Worm (Caenorhabditis elegans) whole organism, L4/young adult: ENCODE measurements around the gene clec-210.

ENCODE experiments used
- W03F9.2 ChIP-seq: fragments of 150-350 bp; optimal IDR thresholded peaks from 2 replicates; lab custom pipeline; 2014; ENCODE audit warnings: missing biosample characterization, missing genetic modification characterization
- dao-5 ChIP-seq: sonication (generic microtip); optimal IDR thresholded peaks from 2 replicates; lab custom pipeline; 2016; ENCODE audit warnings: missing genotype, missing genetic modification characterization, moderate library complexity, missing compliant biosample characterization
- him-1 ChIP-seq: sonication (generic microtip); optimal IDR thresholded peaks from 2 replicates; lab custom pipeline; 2016; ENCODE audit warnings: missing genotype, missing genetic modification reagents, missing genetic modification characterization, missing compliant biosample characterization

- TF ChIP-seq him-1 (tag; lab: Kevin White, UChicago) (no peak), dao-5 (no peak), W03F9.2 (tag; lab: Kevin White, UChicago) (no peak)
These were observed 41.1 kb downstream of the clec-210 start, which contains the start of gene C36C5.12 for ce11 chrV:3159252-3159651.
